Worm (Caenorhabditis elegans): ENCODE results near the gene frpr-9.

Gene frpr-9

ce11 chrV:11027740-11028139 lies 35.9 kb downstream of the frpr-9 start:
- TF ChIP-seq pros-1 (tag; optimal IDR thresholded peaks at IDR 0.05) (no peak), dmd-4 (tag; optimal IDR thresholded peaks at IDR 0.05; ENCODE audit: borderline replicate concordance) (no peak), unc-42 (tag; optimal IDR thresholded peaks at IDR 0.05) (no peak), tbx-7 (tag; optimal IDR thresholded peaks at IDR 0.05) (no peak), ttx-3 (tag; optimal IDR thresholded peaks at IDR 0.05) (no peak), gmeb-2 (tag; optimal IDR thresholded peaks at IDR 0.05) (no peak), Y22D7AL.16 (tag; optimal IDR thresholded peaks at IDR 0.05) (no peak), F13H6.1 (tag; optimal IDR thresholded peaks at IDR 0.05) (no peak), ceh-9 (tag; optimal IDR thresholded peaks at IDR 0.05) (no peak), ceh-14 (tag; optimal IDR thresholded peaks at IDR 0.05) (no peak), ceh-45 (GFP tag; IDR thresholded peaks at IDR 0.05) (no peak), pqm-1 (tag; optimal IDR thresholded peaks at IDR 0.05) (no peak), ceh-6 (GFP tag; optimal IDR thresholded peaks at IDR 0.05) (no peak), pax-1 (tag; optimal IDR thresholded peaks at IDR 0.05) (no peak), pha-2 (tag; optimal IDR thresholded peaks at IDR 0.05) (no peak)

- TF ChIP-seq pax-1 (tag; optimal IDR thresholded peaks at IDR 0.05): peak; percentile 11
- peak; percentile 83 for TF ChIP-seq rnt-1 (tag; optimal IDR thresholded peaks at IDR 0.05)
- peak; percentile 3 for TF ChIP-seq ttx-3 (tag; optimal IDR thresholded peaks at IDR 0.05)
- TF ChIP-seq unc-42 (tag; optimal IDR thresholded peaks at IDR 0.05): peak; percentile 30
- no peak for TF ChIP-seq pqm-1 (tag; optimal IDR thresholded peaks at IDR 0.05)
- TF ChIP-seq ceh-31 (tag; optimal IDR thresholded peaks at IDR 0.05): peak; percentile 94
- peak; percentile 89 for TF ChIP-seq ets-4 (tag; optimal IDR thresholded peaks at IDR 0.05)
- TF ChIP-seq ceh-14 (tag; optimal IDR thresholded peaks at IDR 0.05): peak; percentile 85
- TF ChIP-seq nfya-1 (tag; optimal IDR thresholded peaks at IDR 0.05): peak; percentile 13
- peak; percentile 91 for TF ChIP-seq tbx-7 (tag; optimal IDR thresholded peaks at IDR 0.05)
- peak; percentile 71 for TF ChIP-seq F13H6.1 (tag; optimal IDR thresholded peaks at IDR 0.05)
- peak; percentile 89 for TF ChIP-seq ref-2 (tag; optimal IDR thresholded peaks at IDR 0.05)
- TF ChIP-seq T23F11.4 (GFP tag; optimal IDR thresholded peaks at IDR 0.05): no peak
- no peak for TF ChIP-seq che-1 (tag; optimal IDR thresholded peaks at IDR 0.05)
- TF ChIP-seq fkh-6 (tag; optimal IDR thresholded peaks at IDR 0.05): peak; percentile 63
- TF ChIP-seq nhr-232 (tag; optimal IDR thresholded peaks at IDR 0.05): no peak
- TF ChIP-seq ceh-24 (tag; optimal IDR thresholded peaks at IDR 0.05): no peak
- no peak for TF ChIP-seq odd-2 (tag; optimal IDR thresholded peaks at IDR 0.05)
- peak; percentile 25 for TF ChIP-seq ahr-1 (tag; optimal IDR thresholded peaks at IDR 0.05)
- TF ChIP-seq hlh-6 (tag; optimal IDR thresholded peaks at IDR 0.05): peak; percentile 59
- TF ChIP-seq C08G9.2 (tag; optimal IDR thresholded peaks at IDR 0.05): peak; percentile 96
- peak; percentile 50 for TF ChIP-seq ztf-16 (tag; optimal IDR thresholded peaks at IDR 0.05)
- peak; percentile 71 for TF ChIP-seq mec-3 (tag; optimal IDR thresholded peaks at IDR 0.05; ENCODE audit: borderline replicate concordance)
- TF ChIP-seq pha-2 (tag; optimal IDR thresholded peaks at IDR 0.05): no peak
- peak; percentile 12 for TF ChIP-seq lim-6 (tag; optimal IDR thresholded peaks at IDR 0.05)
- TF ChIP-seq madf-2 (tag; optimal IDR thresholded peaks at IDR 0.05): peak; percentile 35
- TF ChIP-seq zip-5 (tag; optimal IDR thresholded peaks at IDR 0.05): peak; percentile 87
- peak; percentile 68 for TF ChIP-seq hlh-8 (tag; optimal IDR thresholded peaks at IDR 0.05)
- peak; percentile 52 for TF ChIP-seq ceh-48 (tag; optimal IDR thresholded peaks at IDR 0.05)
- peak; percentile 17 for TF ChIP-seq eyg-1 (tag; optimal IDR thresholded peaks at IDR 0.05)
- TF ChIP-seq ceh-2 (tag; optimal IDR thresholded peaks at IDR 0.05): peak; percentile 86
- TF ChIP-seq dmd-4 (tag; optimal IDR thresholded peaks at IDR 0.05; ENCODE audit: borderline replicate concordance): peak; percentile 56
- TF ChIP-seq fax-1 (tag; optimal IDR thresholded peaks at IDR 0.05): peak; percentile 40
- TF ChIP-seq fkh-10 (GFP tag; optimal IDR thresholded peaks at IDR 0.05): no peak
- peak; percentile 39 for TF ChIP-seq ceh-6 (GFP tag; optimal IDR thresholded peaks at IDR 0.05)
- no peak for TF ChIP-seq pha-4 (tag; optimal IDR thresholded peaks at IDR 0.05)
- peak; percentile 47 for TF ChIP-seq ceh-34 (tag; optimal IDR thresholded peaks at IDR 0.05)
- TF ChIP-seq elt-2 (tag; optimal IDR thresholded peaks at IDR 0.05): peak; percentile 64
- peak; percentile 87 for TF ChIP-seq tbx-2 (tag; optimal IDR thresholded peaks at IDR 0.05)
- peak; percentile 8 for TF ChIP-seq sdc-2 (tag; optimal IDR thresholded peaks at IDR 0.05)
- no peak for TF ChIP-seq unc-86 (tag; optimal IDR thresholded peaks at IDR 0.05)
Measured at ce11 chrV:11029309-11029708, 37.4 kb downstream of the frpr-9 start.
